Worm (Caenorhabditis elegans) whole organism, L4/young adult: ENCODE data around the gene F07E5.12.
"Not testable (repeated sequence)": the region's sequence is repeated elsewhere in the genome, so short reads cannot be mapped to it uniquely, and the experiment has no call there.

ENCODE experiments used
- W03F9.2 ChIP-seq: fragments of 150-350 bp; optimal IDR thresholded peaks from 2 replicates; lab custom pipeline; 2014; ENCODE audit warnings: missing biosample characterization, missing genetic modification characterization
- dao-5 ChIP-seq: sonication (generic microtip); optimal IDR thresholded peaks from 2 replicates; lab custom pipeline; 2016; ENCODE audit warnings: missing genotype, missing genetic modification characterization, moderate library complexity, missing compliant biosample characterization
- him-1 ChIP-seq: sonication (generic microtip); optimal IDR thresholded peaks from 2 replicates; lab custom pipeline; 2016; ENCODE audit warnings: missing genotype, missing genetic modification reagents, missing genetic modification characterization, missing compliant biosample characterization

The F07E5.12 gene

DNA sequence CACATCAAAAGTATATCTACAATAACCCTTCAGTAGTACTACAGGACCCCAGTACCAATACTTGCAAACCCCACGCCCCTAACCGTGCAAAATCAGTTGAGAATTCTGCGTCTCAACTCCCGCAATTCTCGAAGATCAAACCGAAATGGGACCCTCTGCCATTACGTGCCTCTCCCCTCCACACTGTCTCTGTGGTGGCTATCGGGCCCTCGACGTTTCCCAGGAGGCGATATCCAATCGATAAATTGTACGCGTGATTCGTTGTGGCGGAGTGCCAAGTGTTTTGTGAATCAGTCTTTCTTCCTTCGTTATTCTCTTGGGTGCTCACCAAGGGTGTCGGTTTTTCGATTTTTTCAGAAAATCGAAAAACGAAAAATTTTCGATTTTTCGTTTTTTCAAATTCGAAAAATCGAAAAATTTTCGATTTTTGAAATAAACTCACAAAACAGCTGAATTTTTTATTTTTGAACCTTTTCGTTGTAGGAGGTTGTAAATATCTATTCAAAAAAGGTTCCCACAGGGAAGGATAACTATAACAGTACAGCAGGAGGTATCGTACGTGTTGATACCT lies at the start of gene F07E5.12:
F07E5.12 (plus strand) TSS at position 521 of the 571 bp plus-strand sequence.
- TF ChIP-seq him-1, dao-5, W03F9.2 (tag; lab: Kevin White, UChicago): not testable (repeated sequence)

DNA sequence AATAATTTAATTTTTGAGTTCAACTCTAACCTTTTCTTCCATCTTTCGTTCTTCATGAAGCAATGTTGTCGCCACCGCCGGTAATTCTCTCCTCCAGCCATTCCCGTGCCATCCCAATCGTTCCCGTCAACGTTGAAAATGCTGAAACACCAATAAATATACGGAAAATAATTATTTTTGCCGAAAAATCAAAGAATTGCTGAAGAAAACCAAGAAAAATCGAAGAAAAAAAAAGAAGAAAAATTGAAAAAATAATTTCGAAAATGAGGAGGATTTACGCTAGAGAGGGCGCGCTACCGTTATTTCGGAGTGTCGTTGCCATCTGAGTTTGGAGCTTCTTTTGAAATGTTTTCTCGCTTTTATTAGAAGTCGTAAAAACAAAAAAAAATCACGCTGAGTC lies 44.3 kb upstream of the F07E5.12 start, which contains the start of gene cya-2:
cya-2 (minus strand) TSS at position 101 of the 400 bp plus-strand sequence.
- TF ChIP-seq dao-5, W03F9.2, him-1 (tag; lab: Kevin White, UChicago): not testable (repeated sequence)

DNA sequence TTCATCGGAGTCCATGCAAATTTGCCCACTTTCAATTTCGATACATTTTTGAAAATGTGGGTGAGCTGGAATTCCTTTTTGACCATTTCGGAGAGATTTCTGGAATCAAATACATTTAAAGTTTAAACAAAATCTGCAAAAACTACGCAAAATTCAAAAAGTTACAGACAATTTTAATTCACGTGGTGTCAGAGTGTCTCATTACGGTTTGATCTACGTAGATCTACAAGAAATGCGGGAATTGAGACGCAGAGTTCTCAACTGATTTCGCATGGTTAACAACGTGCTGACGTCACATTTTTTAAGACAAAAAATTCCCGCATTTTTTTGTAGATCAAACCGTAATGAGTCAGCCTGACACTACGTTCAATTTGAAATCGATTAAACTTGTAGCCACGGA lies 41.2 kb upstream of the F07E5.12 start, which contains the start of gene bath-21:
bath-21 (minus strand) TSS at position 101 of the 400 bp plus-strand sequence.
- TF ChIP-seq W03F9.2 (tag; lab: Kevin White, UChicago) (no peak), him-1 (tag; lab: Kevin White, UChicago) (no peak), dao-5 (tag; lab: Kevin White, UChicago) (no peak)

DNA sequence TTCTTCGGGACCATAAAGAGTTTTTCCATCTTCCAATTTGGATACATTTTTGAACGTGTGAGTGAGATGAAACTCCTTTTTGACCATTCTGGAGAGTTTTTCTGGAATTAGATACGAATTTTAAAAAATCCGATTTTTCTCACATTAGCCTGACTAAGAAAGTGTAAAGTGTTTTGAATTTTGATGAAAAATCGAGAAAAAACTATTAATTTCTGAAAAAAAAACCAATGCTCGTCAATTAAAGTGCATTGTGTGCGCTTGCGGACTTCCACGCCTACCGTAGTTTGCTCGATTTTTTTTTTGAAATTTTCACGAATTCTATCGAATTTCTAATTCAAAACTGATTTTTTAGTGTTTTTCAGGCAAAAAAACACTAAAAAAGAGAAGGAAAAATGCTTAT lies 39.1 kb upstream of the F07E5.12 start, which contains the start of gene bath-1:
bath-1 (minus strand) TSS at position 101 of the 400 bp plus-strand sequence.
- TF ChIP-seq him-1 (tag; lab: Kevin White, UChicago) (no peak), W03F9.2 (tag; lab: Kevin White, UChicago) (no peak), dao-5 (tag; lab: Kevin White, UChicago) (no peak)

DNA sequence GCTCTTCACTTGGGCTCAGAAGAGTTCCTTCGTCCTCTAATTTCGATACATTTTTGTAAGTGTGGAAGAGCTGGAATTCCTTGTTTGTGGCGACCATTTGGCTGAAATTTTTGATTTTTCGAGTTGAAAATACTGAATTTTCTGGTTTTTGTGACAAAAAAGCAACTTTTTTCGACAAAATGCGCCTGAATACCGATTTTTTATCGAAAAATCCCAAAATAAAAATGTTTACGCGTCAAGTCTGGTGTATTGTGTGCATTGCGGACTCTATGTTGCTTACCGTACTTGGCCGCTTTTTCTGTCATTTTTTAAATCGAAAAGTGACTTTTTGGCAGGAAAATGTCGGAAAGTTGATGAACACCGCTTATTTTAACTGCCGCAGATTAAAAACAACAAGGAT lies 37.4 kb upstream of the F07E5.12 start, which contains the start of gene bath-3:
bath-3 (minus strand) TSS at position 101 of the 400 bp plus-strand sequence.
- no peak for TF ChIP-seq him-1 (tag; lab: Kevin White, UChicago)
- no peak for TF ChIP-seq W03F9.2 (tag; lab: Kevin White, UChicago)
- no peak for TF ChIP-seq dao-5 (tag; lab: Kevin White, UChicago)

DNA sequence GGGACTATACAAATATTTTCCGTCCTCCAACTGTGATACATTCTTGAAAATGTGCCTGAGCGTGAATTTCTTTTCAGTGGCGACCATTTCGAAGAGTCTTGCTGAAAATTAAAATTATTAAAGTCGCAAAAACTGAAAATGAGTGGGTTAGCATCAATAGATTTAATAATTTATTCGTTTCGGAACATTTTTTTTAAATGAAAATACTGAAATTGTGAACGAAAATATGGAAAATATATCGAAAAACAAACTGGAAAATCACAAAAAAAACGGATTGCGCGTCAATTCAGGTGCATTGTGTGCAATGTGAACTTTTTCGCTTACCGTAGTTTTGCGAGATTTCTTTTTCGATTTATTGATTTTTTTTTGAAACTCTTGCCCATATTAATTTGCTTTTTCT lies 35.9 kb upstream of the F07E5.12 start, which contains the start of gene bath-5:
bath-5 (minus strand) TSS at position 101 of the 400 bp plus-strand sequence.
- TF ChIP-seq W03F9.2 (tag; lab: Kevin White, UChicago) (no peak), him-1 (tag; lab: Kevin White, UChicago) (no peak), dao-5 (tag; lab: Kevin White, UChicago) (no peak)

DNA sequence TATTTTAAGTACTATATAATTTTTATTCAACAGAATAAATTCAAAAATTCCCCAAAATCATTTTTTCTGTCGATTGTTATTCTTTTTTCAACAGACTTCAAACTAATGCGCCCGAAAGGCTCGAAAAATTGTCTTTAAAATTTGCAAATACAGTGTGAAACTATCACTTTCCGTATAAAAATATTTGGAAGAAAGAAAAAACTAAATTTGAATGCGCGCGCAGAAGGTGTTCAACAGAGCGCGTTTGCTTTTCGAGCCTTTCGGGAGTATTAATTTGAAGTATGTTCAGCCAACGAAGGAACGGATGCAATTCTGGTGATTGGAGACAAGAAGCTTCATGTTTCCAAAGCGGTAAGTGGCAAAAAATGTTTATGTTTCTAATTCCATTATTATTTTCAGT lies 35.5 kb upstream of the F07E5.12 start, which contains the start of gene btb-4:
btb-4 (plus strand) TSS at position 35 of the 400 bp plus-strand sequence.
- TF ChIP-seq dao-5, W03F9.2, him-1 (tag; lab: Kevin White, UChicago): not testable (repeated sequence)

DNA sequence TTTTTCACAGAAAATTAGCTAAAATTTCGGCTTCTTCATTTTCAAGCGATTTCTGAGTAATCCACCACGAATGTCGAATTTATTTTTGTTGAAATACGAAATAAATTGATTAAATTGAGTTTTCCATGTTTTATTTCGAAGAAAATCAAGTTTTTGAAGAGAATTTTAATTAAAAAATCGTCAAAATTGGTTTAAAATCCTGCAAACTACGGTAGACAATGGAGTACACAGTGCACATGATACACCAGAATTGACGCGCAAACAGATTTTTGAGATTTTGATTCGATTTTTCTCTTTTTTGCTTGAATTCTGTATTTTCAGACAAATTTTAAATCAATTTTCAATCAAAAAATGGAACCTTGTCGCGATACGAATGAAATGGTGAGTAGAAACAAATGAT lies 34.5 kb upstream of the F07E5.12 start, which contains the start of gene F59H6.14:
F59H6.14 (plus strand) TSS at position 301 of the 400 bp plus-strand sequence.
- TF ChIP-seq dao-5 (tag; lab: Kevin White, UChicago): no peak
- no peak for TF ChIP-seq him-1 (tag; lab: Kevin White, UChicago)
- TF ChIP-seq W03F9.2 (tag; lab: Kevin White, UChicago): no peak

DNA sequence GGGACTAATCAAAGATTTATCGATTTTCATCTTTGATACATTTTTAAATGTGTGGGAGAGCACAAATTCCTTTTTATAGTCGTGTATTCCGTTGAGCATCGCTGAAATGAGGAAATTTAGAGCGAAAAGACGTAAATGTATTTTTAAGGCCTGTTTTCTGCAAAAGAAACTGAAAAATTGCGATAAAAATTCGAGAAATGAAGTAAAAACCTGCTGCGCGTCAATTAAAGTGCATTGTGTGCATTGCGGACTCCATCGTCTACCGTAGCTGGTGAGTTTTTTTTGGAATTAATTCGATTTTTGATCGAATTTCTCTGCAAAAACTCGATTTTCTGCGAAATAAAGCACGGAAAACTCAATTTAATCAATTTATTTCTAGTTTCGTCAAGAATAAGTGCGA lies 28.5 kb upstream of the F07E5.12 start, which contains the start of gene bath-19:
bath-19 (minus strand) TSS at position 101 of the 400 bp plus-strand sequence.
- no peak for TF ChIP-seq dao-5 (tag; lab: Kevin White, UChicago)
- no peak for TF ChIP-seq W03F9.2 (tag; lab: Kevin White, UChicago)
- TF ChIP-seq him-1 (tag; lab: Kevin White, UChicago): no peak

DNA sequence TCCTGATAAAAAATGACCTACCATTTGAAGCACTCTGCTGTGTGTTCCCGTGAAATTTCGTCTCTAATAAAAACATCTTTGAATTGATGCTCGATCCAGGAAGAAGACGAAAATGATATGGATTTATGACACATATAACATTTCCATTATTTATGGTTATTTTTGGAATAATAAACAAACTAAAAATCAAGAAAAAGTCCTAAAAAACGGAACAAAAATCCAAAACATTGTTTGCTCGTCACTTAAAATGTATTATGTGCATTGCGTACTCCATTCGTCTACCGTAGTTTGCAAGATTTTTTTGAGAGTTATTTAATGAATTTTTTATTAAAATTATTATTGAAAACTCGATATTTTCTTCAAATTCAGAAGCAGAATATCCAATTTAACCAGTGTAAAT lies 25.3 kb upstream of the F07E5.12 start, which contains the start of gene bath-20:
bath-20 (minus strand) TSS at position 101 of the 400 bp plus-strand sequence.
- TF ChIP-seq him-1 (tag; lab: Kevin White, UChicago) (no peak), W03F9.2 (tag; lab: Kevin White, UChicago) (no peak), dao-5 (tag; lab: Kevin White, UChicago) (no peak)

DNA sequence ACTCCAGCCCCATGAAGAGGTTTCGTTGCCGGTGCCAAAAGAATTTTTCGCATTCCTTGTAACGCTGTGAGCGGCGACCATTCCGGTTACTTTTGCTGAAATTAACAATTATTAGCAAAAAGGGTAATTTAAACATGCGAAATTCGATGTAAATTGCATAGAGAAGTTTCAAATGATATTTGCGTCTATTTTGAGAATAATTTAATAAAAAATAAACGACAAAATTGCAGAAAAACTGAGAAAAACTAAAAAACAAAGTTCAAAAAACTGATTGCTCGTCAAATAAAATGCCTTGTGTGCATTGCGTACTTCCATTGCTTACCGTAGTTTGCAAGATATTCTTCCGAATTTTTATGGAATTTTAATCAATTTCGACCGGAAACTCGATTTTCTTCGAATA lies 22.3 kb upstream of the F07E5.12 start, which contains the start of gene bath-24:
bath-24 (minus strand) TSS at position 101 of the 400 bp plus-strand sequence.
- TF ChIP-seq dao-5 (tag; lab: Kevin White, UChicago): no peak
- TF ChIP-seq W03F9.2 (tag; lab: Kevin White, UChicago): no peak
- TF ChIP-seq him-1 (tag; lab: Kevin White, UChicago): no peak

DNA sequence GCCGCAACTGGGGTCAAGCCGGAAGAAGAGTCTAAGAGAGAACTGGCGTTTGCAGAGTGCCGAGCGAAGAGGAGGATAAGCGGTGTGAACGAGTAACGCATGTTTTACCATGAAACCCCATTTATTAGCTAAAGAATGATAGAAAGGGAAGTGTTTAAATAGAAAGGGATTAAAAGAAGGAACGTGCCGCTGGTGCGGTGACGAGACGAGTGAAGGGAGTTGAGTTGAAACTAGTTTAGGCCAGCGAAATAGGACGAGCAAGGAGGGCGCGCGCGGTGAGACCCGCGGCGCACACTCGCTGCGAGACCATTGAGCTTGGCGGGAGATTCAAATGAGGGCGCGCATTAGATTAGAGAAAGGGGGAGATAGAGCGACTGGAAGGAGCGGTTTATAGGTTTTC lies 21.2 kb upstream of the F07E5.12 start, which contains the start of gene math-1:
math-1 (minus strand) TSS at position 101 of the 400 bp plus-strand sequence.
- TF ChIP-seq him-1, dao-5, W03F9.2 (tag; lab: Kevin White, UChicago): not testable (repeated sequence)

DNA sequence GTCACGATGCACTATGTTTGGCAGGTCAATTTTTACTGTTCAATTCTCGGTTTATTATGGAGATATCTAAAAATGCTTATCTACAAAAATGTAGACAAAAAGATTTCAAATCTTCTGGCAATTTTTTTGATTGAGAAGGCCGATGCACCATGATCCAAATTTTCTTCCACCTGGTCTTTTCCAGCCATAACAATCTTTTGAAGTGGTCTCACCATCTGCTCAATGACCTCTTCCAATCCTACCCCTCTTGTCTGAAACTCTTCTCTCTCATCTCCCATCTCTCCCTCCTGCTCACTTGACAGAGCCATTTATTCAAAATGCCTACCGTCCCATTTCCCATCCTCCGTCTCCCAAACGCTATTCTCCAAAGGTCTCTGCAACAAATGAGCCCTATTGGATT lies 16.4 kb upstream of the F07E5.12 start, which contains the start of gene fbxb-35:
fbxb-35 (plus strand) TSS at position 301 of the 400 bp plus-strand sequence.
- TF ChIP-seq dao-5 (tag; lab: Kevin White, UChicago) (no peak), W03F9.2 (tag; lab: Kevin White, UChicago) (no peak), him-1 (tag; lab: Kevin White, UChicago) (no peak)
